Worm (Caenorhabditis elegans): ENCODE results near the gene sre-41.

DNA sequence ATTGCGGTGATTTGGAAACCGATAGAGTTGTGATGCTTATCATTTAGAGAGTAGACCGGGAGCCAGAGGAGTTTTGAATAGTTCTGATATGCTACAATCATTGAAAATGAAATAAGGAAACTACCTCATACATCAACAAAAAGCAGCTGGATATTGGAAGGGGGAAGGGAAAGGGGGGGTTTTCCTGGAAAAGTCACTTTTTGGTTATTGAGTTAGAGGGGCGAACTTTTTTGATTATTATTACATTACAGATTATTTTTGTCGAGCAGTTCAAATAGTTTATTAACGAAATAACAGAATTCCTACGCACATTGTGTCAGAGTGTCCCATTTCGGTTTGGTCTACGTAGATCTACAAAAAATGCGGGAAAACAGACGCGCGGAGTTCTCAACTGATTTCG lies 1.3 kb upstream of the sre-41 start, which contains the start of gene sre-42:
- no peak for TF ChIP-seq alr-1 (tag; optimal IDR thresholded peaks at IDR 0.05; ENCODE audit: borderline replicate concordance)
- TF ChIP-seq hpl-2 (GFP tag; optimal IDR thresholded peaks at IDR 0.05) = no peak
- TF ChIP-seq aly-2 (tag; optimal IDR thresholded peaks at IDR 0.05) = no peak
- TF ChIP-seq hlh-17 (GFP tag; optimal IDR thresholded peaks at IDR 0.05; ENCODE audit: borderline replicate concordance) = no peak
- TF ChIP-seq egl-27 (tag; optimal IDR thresholded peaks at IDR 0.05) = no peak
- TF ChIP-seq lin-39 (tag; optimal IDR thresholded peaks at IDR 0.05) = no peak
- TF ChIP-seq hlh-4 (tag; optimal IDR thresholded peaks at IDR 0.05) = peak; percentile 39
- no peak for TF ChIP-seq blmp-1 (tag; optimal IDR thresholded peaks at IDR 0.05)
- TF ChIP-seq mep-1 (tag; optimal IDR thresholded peaks at IDR 0.05) = no peak
- TF ChIP-seq ces-1 (GFP tag; optimal IDR thresholded peaks at IDR 0.05) = no peak
- TF ChIP-seq fos-1 (tag; optimal IDR thresholded peaks at IDR 0.05) = no peak
- TF ChIP-seq pqm-1 (tag; optimal IDR thresholded peaks at IDR 0.05) = no peak
- TF ChIP-seq dpl-1 (GFP tag; optimal IDR thresholded peaks at IDR 0.05) = no peak
- TF ChIP-seq ama-1 (optimal IDR thresholded peaks at IDR 0.05) = no peak

Measured in whole organism, L1 larva.